Fruit fly (Drosophila melanogaster): ENCODE results near the gene para.

The para gene

DNA sequence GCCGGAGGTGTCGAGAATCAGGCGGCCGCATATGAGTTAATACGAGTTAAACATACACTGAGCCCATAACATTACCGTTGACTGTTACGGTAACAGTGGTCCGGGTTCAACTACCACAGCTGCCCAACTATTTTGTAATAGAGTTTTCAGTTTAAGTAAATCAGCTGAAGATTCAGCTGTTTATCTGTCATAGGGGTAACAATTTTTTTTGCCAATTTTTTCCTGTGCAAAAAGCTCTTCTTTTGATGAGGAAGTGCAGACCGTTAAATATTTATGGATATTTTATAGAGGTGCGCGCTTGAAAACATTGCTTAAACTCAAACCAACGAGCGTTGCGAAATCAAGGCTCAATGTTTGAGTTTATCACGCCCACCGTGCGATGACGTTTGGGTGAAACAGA is 48.8 kb upstream of the para start (continued):
- TF ChIP-seq corto (GFP tag; optimal IDR thresholded peaks at IDR 0.05) (no peak), wdn (GFP tag; IDR thresholded peaks at IDR 0.05) (no peak), lbe (GFP tag; optimal IDR thresholded peaks at IDR 0.05) (no peak), onecut (GFP tag; IDR thresholded peaks at IDR 0.05) (no peak), CG6272 (GFP tag; IDR thresholded peaks at IDR 0.05) (no peak), Meics (GFP tag; optimal IDR thresholded peaks at IDR 0.05) (peak; percentile 45), CG31365 (tag; optimal IDR thresholded peaks at IDR 0.05) (no peak), D19A (tag; optimal IDR thresholded peaks at IDR 0.05) (no peak), NC2β (GFP tag; optimal IDR thresholded peaks at IDR 0.05) (no peak), CG3281 (GFP tag; optimal IDR thresholded peaks at IDR 0.05) (peak; percentile 8), Hand (GFP tag; optimal IDR thresholded peaks at IDR 0.05) (peak; percentile 22), CG14710 (tag; optimal IDR thresholded peaks at IDR 0.05) (no peak), CG13624 (GFP tag; optimal IDR thresholded peaks at IDR 0.05) (no peak), CG12391 (tag; optimal IDR thresholded peaks at IDR 0.05) (no peak), CG1233 (GFP tag; optimal IDR thresholded peaks at IDR 0.05) (no peak), Ssrp (tag; optimal IDR thresholded peaks at IDR 0.05) (no peak), CG7839 (tag; optimal IDR thresholded peaks at IDR 0.05) (peak; percentile 10), bab2 (GFP tag; optimal IDR thresholded peaks at IDR 0.05) (no peak), CG9932 (GFP tag; IDR thresholded peaks at IDR 0.05) (0 out of 2 replicates have a peak, but pooled peaks have one; percentile 16), CG4328 (GFP tag; optimal IDR thresholded peaks at IDR 0.05) (no peak), HmgZ (tag; optimal IDR thresholded peaks at IDR 0.05) (no peak), CG12659 (GFP tag; optimal IDR thresholded peaks at IDR 0.05) (no peak), MESR4 (GFP tag; optimal IDR thresholded peaks at IDR 0.05) (no peak), amos (GFP tag; IDR thresholded peaks at IDR 0.05; ENCODE audit: partially characterized antibody) (no peak), CG2116 (GFP tag; optimal IDR thresholded peaks at IDR 0.05) (no peak), Ptx1 (GFP tag; IDR thresholded peaks at IDR 0.05) (no peak), Rx (GFP tag; IDR thresholded peaks at IDR 0.05) (no peak), CG7357 (GFP tag; IDR thresholded peaks at IDR 0.05) (no peak), Spps (tag; optimal IDR thresholded peaks at IDR 0.05) (no peak), Fer2 (tag; optimal IDR thresholded peaks at IDR 0.05) (no peak), CG2202 (tag; optimal IDR thresholded peaks at IDR 0.05) (no peak), Optix (GFP tag; IDR thresholded peaks at IDR 0.05) (no peak), hkb (optimal IDR thresholded peaks at IDR 0.05) (no peak), hkb (GFP tag; IDR thresholded peaks at IDR 0.05) (no peak), fu2 (GFP tag; optimal IDR thresholded peaks at IDR 0.05) (no peak)

DNA sequence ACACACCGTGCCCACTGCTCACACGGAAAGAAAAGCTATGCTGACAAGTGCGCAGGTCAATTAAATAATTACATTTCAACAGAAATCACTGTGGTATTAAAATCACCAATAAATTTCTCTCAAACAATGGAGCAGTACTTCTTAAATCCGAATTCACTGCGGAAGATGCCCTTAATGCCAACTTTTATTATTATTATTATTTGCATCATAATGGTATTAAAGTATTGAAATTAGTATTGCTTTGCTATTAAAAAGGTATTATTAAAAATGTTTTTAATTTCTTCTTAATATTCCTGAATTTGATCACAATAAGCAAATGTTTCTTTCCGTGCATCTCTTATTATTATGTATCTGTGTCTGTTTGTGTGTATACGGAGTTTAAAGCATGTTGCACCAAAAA is 47.1 kb upstream of the para start:
- TF ChIP-seq Fer3 (tag; optimal IDR thresholded peaks at IDR 0.05): peak; percentile 20
- no peak for TF ChIP-seq esg (GFP tag; conservative IDR thresholded peaks at IDR 0.05)
- no peak for TF ChIP-seq ato (GFP tag; IDR thresholded peaks at IDR 0.05; ENCODE audit: partially characterized antibody)
- no peak for TF ChIP-seq gsb-n (tag; optimal IDR thresholded peaks at IDR 0.05)
- TF ChIP-seq Mes4 (GFP tag; optimal IDR thresholded peaks at IDR 0.05): no peak
- TF ChIP-seq fru (optimal IDR thresholded peaks at IDR 0.05): no peak
- TF ChIP-seq trh (GFP tag; optimal IDR thresholded peaks at IDR 0.05): no peak
- TF ChIP-seq Trl (optimal IDR thresholded peaks at IDR 0.05): no peak
- TF ChIP-seq Trl (GFP tag; optimal IDR thresholded peaks at IDR 0.05): no peak
- TF ChIP-seq CG10979 (tag; optimal IDR thresholded peaks at IDR 0.05): peak; percentile 41
- TF ChIP-seq D (optimal IDR thresholded peaks at IDR 0.05): no peak
- peak; percentile 11 for TF ChIP-seq D (GFP tag; optimal IDR thresholded peaks at IDR 0.05)
- TF ChIP-seq Awh (GFP tag; IDR thresholded peaks at IDR 0.05): no peak
- no peak for TF ChIP-seq rib (GFP tag; IDR thresholded peaks at IDR 0.05)
- no peak for TF ChIP-seq knrl (GFP tag; IDR thresholded peaks at IDR 0.05; ENCODE audit: partially characterized antibody)
- TF ChIP-seq CG7556 (GFP tag; optimal IDR thresholded peaks at IDR 0.05): peak; percentile 74
- TF ChIP-seq ttk (GFP tag; IDR thresholded peaks at IDR 0.05): 0 out of 2 replicates have a peak, but pooled peaks have one; percentile 14
- no peak for TF ChIP-seq NK7.1 (GFP tag; optimal IDR thresholded peaks at IDR 0.05)
- no peak for TF ChIP-seq fd3F (GFP tag; optimal IDR thresholded peaks at IDR 0.05)
- no peak for TF ChIP-seq kni (GFP tag; optimal IDR thresholded peaks at IDR 0.05)
- no peak for TF ChIP-seq onecut (GFP tag; IDR thresholded peaks at IDR 0.05)

All from whole organism, embryonic.